Worm (Caenorhabditis elegans) whole organism, L4 larva: Measurements from ENCODE around the gene srw-101.

ENCODE experiments used
- F26F4.8 ChIP-seq: fragments of 200-800 bp; sonication (Bioruptor generic); conservative IDR thresholded peaks from 2 replicates; pipeline ENCODE4 v1.3.6; 2022; ENCODE audit warnings: missing genetic modification characterization, missing compliant biosample characterization
- F37D6.2 ChIP-seq: sonication (generic microtip); optimal IDR thresholded peaks from 2 replicates; lab custom pipeline; 2016; ENCODE audit warnings: mild to moderate bottlenecking, missing genetic modification characterization, missing compliant biosample characterization
- F49E8.2 ChIP-seq: sonication (generic microtip); optimal IDR thresholded peaks from 2 replicates; lab custom pipeline; 2016; ENCODE audit warnings: missing compliant biosample characterization, mild to moderate bottlenecking, missing genetic modification characterization, borderline replicate concordance
- T20F7.1 ChIP-seq: fragments of 200-800 bp; sonication (Bioruptor generic); optimal IDR thresholded peaks from 2 replicates; lab custom pipeline; 2018; ENCODE audit warnings: mild to moderate bottlenecking, missing genetic modification characterization, missing compliant biosample characterization
- T26A8.4 ChIP-seq: fragments of 200-800 bp; sonication (Bioruptor generic); IDR thresholded peaks from 2 replicates; pipeline ENCODE4 v1.3.6; 2022; ENCODE audit warnings: missing genetic modification characterization, missing compliant biosample characterization
- Y48G9A.11 ChIP-seq: fragments of 200-800 bp; sonication (Bioruptor generic); IDR thresholded peaks from 2 replicates; pipeline ENCODE4 v1.3.6; 2022; ENCODE audit warnings: missing genetic modification reagents, missing genetic modification characterization, missing compliant biosample characterization
- ama-1 ChIP-seq: fragments of 150-350 bp; optimal IDR thresholded peaks from 2 replicates; lab custom pipeline; 2014; ENCODE audit warnings: inconsistent platforms, mixed read lengths
- ceh-28 ChIP-seq: fragments of 150-350 bp; optimal IDR thresholded peaks from 2 replicates; lab custom pipeline; 2014; ENCODE audit warnings: missing biosample characterization, missing genetic modification reagents, missing genetic modification characterization
- ceh-32 ChIP-seq: sonication (generic microtip); optimal IDR thresholded peaks from 2 replicates; lab custom pipeline; 2016; ENCODE audit warnings: mild to moderate bottlenecking, missing genetic modification characterization, missing compliant biosample characterization; ENCODE audit not compliant: poor library complexity
- ces-1 ChIP-seq: fragments of 150-350 bp; sonication (generic microtip); optimal IDR thresholded peaks from 4 replicates; lab custom pipeline; 2014; ENCODE audit warnings: missing biosample characterization, missing genetic modification reagents, missing genetic modification characterization
- egl-43 ChIP-seq: fragments of 200-800 bp; sonication (Bioruptor generic); IDR thresholded peaks from 2 replicates; pipeline ENCODE4 v1.3.6; 2022; ENCODE audit warnings: missing genetic modification reagents, missing genetic modification characterization, missing compliant biosample characterization
- fkh-10 ChIP-seq: fragments of 150-350 bp; optimal IDR thresholded peaks from 2 replicates; lab custom pipeline; 2014; ENCODE audit warnings: missing biosample characterization, missing genetic modification reagents, missing genetic modification characterization
- gei-8 ChIP-seq: fragments of 200-800 bp; sonication (Bioruptor generic); optimal IDR thresholded peaks from 2 replicates; lab custom pipeline; 2018; ENCODE audit warnings: mild to moderate bottlenecking, missing genetic modification characterization, missing compliant biosample characterization
- hlh-30 ChIP-seq: sonication (generic microtip); optimal IDR thresholded peaks from 2 replicates; lab custom pipeline; 2017; ENCODE audit warnings: antibody characterized with exemption, mild to moderate bottlenecking, missing genetic modification characterization, missing compliant biosample characterization; ENCODE audit not compliant: insufficient read depth
- lim-7 ChIP-seq: fragments of 200-800 bp; sonication (Bioruptor generic); IDR thresholded peaks from 2 replicates; pipeline ENCODE4 v1.3.6; 2022; ENCODE audit warnings: missing genetic modification characterization, missing compliant biosample characterization
- lin-13 ChIP-seq: fragments of 150-350 bp; optimal IDR thresholded peaks from 2 replicates; lab custom pipeline; 2014; ENCODE audit warnings: missing biosample characterization, missing genetic modification reagents, missing genetic modification characterization
- lin-15B ChIP-seq: fragments of 150-350 bp; sonication (generic microtip); optimal IDR thresholded peaks from 3 replicates; lab custom pipeline; 2014; ENCODE audit warnings: missing biosample characterization, missing genetic modification characterization
- lir-3 ChIP-seq: sonication (generic microtip); optimal IDR thresholded peaks from 2 replicates; lab custom pipeline; 2016; ENCODE audit warnings: mild to moderate bottlenecking, missing genetic modification characterization, missing compliant biosample characterization
- mdt-29 ChIP-seq: fragments of 200-800 bp; sonication (Bioruptor generic); IDR thresholded peaks from 2 replicates; pipeline ENCODE4 v1.3.6; 2022; ENCODE audit warnings: missing genetic modification reagents, missing genetic modification characterization, missing compliant biosample characterization
- mep-1 ChIP-seq: fragments of 150-350 bp; sonication (generic microtip); optimal IDR thresholded peaks from 3 replicates; lab custom pipeline; 2014; ENCODE audit warnings: missing biosample characterization, missing genetic modification characterization
- mxl-2 ChIP-seq: fragments of 200-800 bp; sonication (Bioruptor generic); conservative IDR thresholded peaks from 2 replicates; pipeline ENCODE4 v1.3.6; 2022; ENCODE audit warnings: missing genetic modification reagents, missing genetic modification characterization, missing compliant biosample characterization
- nhr-10 ChIP-seq: fragments of 150-350 bp; optimal IDR thresholded peaks from 2 replicates; lab custom pipeline; 2014; ENCODE audit warnings: missing biosample characterization, missing genetic modification characterization
- nhr-102 ChIP-seq: sonication (generic microtip); optimal IDR thresholded peaks from 2 replicates; lab custom pipeline; 2016; ENCODE audit warnings: mild to moderate bottlenecking, missing genetic modification characterization, moderate library complexity, missing compliant biosample characterization
- nhr-11 ChIP-seq: fragments of 150-350 bp; optimal IDR thresholded peaks from 2 replicates; lab custom pipeline; 2014; ENCODE audit warnings: missing biosample characterization, missing genetic modification characterization
- nhr-237 ChIP-seq: sonication (generic microtip); optimal IDR thresholded peaks from 2 replicates; lab custom pipeline; 2017; ENCODE audit warnings: missing biosample characterization, missing genetic modification characterization
- nhr-25 ChIP-seq: sonication (generic microtip); optimal IDR thresholded peaks from 2 replicates; lab custom pipeline; 2017; ENCODE audit warnings: missing genetic modification characterization, mild to moderate bottlenecking, missing compliant biosample characterization, antibody characterized with exemption, moderate library complexity, borderline replicate concordance; ENCODE audit not compliant: insufficient read depth
- nhr-77 ChIP-seq: fragments of 150-350 bp; optimal IDR thresholded peaks from 2 replicates; lab custom pipeline; 2014; ENCODE audit warnings: missing biosample characterization, missing genetic modification characterization
- pha-4 ChIP-seq, 2 experiments: fragments of 150-350 bp in 1 of 2; fragments of 200-800 bp in 1 of 2; sonication (Bioruptor generic) in 1 of 2; IDR thresholded peaks in 1 of 2; optimal IDR thresholded peaks in 1 of 2; 2 replicates each; pipeline versions ENCODE4 v1.3.6 to Lab custom; 2014 to 2022; ENCODE audit warnings: missing genetic modification characterization in 2 of 2, missing genetic modification reagents in 2 of 2, missing biosample characterization in 1 of 2, missing compliant biosample characterization in 1 of 2
- saeg-2 ChIP-seq: fragments of 200-800 bp; sonication (Bioruptor generic); IDR thresholded peaks from 2 replicates; pipeline ENCODE4 v1.3.6; 2022; ENCODE audit warnings: missing genetic modification reagents, missing genetic modification characterization, missing compliant biosample characterization
- spr-3 ChIP-seq: fragments of 200-800 bp; sonication (Bioruptor generic); optimal IDR thresholded peaks from 2 replicates; lab custom pipeline; 2018; ENCODE audit warnings: mild to moderate bottlenecking, missing genetic modification characterization, missing compliant biosample characterization
- tag-97 ChIP-seq: fragments of 200-800 bp; sonication (Bioruptor generic); IDR thresholded peaks from 2 replicates; pipeline ENCODE4 v1.3.6; 2022; ENCODE audit warnings: missing genetic modification characterization, missing compliant biosample characterization
- vab-7 ChIP-seq: fragments of 200-800 bp; sonication (Bioruptor generic); IDR thresholded peaks from 2 replicates; pipeline ENCODE4 v1.3.6; 2022; ENCODE audit warnings: missing genetic modification reagents, missing genetic modification characterization, missing compliant biosample characterization
- zag-1 ChIP-seq: fragments of 150-350 bp; optimal IDR thresholded peaks from 2 replicates; lab custom pipeline; 2014; ENCODE audit warnings: missing biosample characterization, missing genetic modification characterization
- zfp-3 ChIP-seq: fragments of 200-800 bp; sonication (Bioruptor generic); conservative IDR thresholded peaks from 2 replicates; pipeline ENCODE4 v1.3.6; 2022; ENCODE audit warnings: missing genetic modification reagents, missing genetic modification characterization, missing compliant biosample characterization
- zip-11 ChIP-seq: fragments of 200-800 bp; sonication (Bioruptor generic); IDR thresholded peaks from 2 replicates; pipeline ENCODE4 v1.3.6; 2022; ENCODE audit warnings: missing genetic modification characterization, missing compliant biosample characterization
- ztf-7 ChIP-seq: fragments of 150-350 bp; optimal IDR thresholded peaks from 2 replicates; lab custom pipeline; 2014; ENCODE audit warnings: missing biosample characterization, missing genetic modification characterization

srw-101 gene

DNA sequence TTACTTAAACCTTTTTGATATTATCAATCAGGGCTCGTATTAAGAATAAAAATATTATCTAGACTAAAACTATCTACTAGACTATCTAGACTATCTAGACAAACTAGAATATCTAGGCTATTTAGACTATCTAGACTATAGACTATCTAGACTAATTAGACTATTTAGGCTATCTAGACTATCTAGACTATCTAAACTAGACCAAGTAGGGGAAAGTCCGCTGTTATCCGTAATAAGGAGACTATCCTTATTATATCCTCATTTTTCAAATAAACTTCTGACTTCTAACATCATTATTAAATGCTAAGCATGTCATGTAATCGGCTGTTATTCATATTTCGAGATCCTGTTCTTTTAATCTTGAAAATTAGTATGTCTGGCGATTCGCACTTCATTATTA lies at the start of gene srw-101:
TSS of gene srw-101 (plus strand) at position 301 of the 400 bp plus-strand sequence.
- no peak for TF ChIP-seq zfp-3
- TF ChIP-seq nhr-10 (tag; lab: Kevin White, UChicago): no peak
- no peak for TF ChIP-seq mdt-29 (GFP tag; lab: Robert Waterston, UW)
- no peak for TF ChIP-seq nhr-77
- no peak for TF ChIP-seq lin-13 (GFP tag; lab: Kevin White, UChicago)
- TF ChIP-seq pha-4 (GFP tag; IDR thresholded peaks at IDR 0.05; lab: Robert Waterston, UW): no peak
- TF ChIP-seq pha-4 (tag; optimal IDR thresholded peaks at IDR 0.05; lab: Kevin White, UChicago): no peak
- no peak for TF ChIP-seq zag-1 (tag; lab: Kevin White, UChicago)
- TF ChIP-seq, all 104 proteins: peak for 0

DNA sequence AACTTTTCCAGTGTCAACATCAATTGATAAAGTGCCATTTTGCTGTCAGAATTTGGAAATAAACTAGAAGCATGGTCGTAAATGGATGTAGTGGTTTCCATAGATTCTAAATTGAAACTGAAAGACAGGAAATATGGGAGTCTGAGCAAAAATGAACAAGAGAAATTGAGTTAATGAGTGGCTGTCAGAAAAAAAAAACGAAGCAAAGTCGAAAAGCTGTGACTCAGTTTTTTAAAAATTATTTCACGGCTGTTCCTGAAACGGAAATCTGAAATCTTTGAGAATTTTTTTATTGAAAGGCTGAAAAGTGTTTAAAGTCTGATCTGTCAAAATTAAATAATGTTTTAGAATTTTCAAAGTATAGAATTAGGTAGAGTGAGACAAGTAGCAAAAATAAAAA lies 43.8 kb upstream of the srw-101 start, which contains the start of gene srw-98:
TSS of gene srw-98 (minus strand) at position 101 of the 400 bp plus-strand sequence.
- TF ChIP-seq fkh-10 (no peak), hlh-30 (tag; lab: Kevin White, UChicago) (no peak), nhr-11 (no peak), saeg-2 (GFP tag; lab: Robert Waterston, UW) (no peak), Y48G9A.11 (GFP tag; lab: Robert Waterston, UW) (no peak), T20F7.1 (GFP tag; lab: Kevin White, UChicago) (no peak), nhr-25 (tag; lab: Kevin White, UChicago) (no peak), zip-11 (GFP tag; lab: Robert Waterston, UW) (no peak), mep-1 (tag; lab: Kevin White, UChicago) (no peak), ceh-28 (tag; lab: Kevin White, UChicago) (no peak), lim-7 (GFP tag; lab: Robert Waterston, UW) (no peak), tag-97 (GFP tag; lab: Robert Waterston, UW) (no peak), vab-7 (no peak), lin-15B (tag; lab: Kevin White, UChicago) (no peak)

DNA sequence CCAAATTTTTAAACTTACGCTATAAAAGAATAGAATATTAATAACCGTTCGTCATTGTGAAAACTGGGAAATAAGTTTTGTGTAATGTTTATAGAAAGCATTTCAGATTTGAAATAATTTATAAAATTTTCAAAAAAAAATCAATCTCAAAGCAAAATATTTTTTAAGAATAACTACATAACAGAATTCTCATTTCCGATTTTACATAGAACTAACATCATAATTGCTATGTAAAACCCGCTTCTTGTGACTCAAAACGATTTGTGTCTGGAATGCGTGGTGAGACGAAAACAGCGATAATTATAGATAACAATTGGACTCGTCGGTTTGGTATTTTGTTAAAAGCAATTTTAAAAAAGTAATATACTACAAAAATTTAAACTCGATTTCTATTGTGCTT lies 41.3 kb upstream of the srw-101 start, which contains the start of gene srw-91:
TSS of gene srw-91 (minus strand) at position 101 of the 400 bp plus-strand sequence.
- TF ChIP-seq mxl-2 (GFP tag; lab: Robert Waterston, UW) (no peak), pha-4 (GFP tag; IDR thresholded peaks at IDR 0.05; lab: Robert Waterston, UW) (no peak), pha-4 (tag; optimal IDR thresholded peaks at IDR 0.05; lab: Kevin White, UChicago) (no peak), gei-8 (no peak), nhr-237 (tag; lab: Kevin White, UChicago) (no peak), T20F7.1 (GFP tag; lab: Kevin White, UChicago) (no peak), lir-3 (tag; lab: Kevin White, UChicago) (no peak), lin-15B (tag; lab: Kevin White, UChicago) (no peak), nhr-102 (tag; lab: Kevin White, UChicago) (no peak), spr-3 (no peak), ztf-7 (no peak), mdt-29 (GFP tag; lab: Robert Waterston, UW) (no peak), ceh-32 (no peak), F26F4.8 (GFP tag; lab: Robert Waterston, UW) (no peak), nhr-77 (no peak)

DNA sequence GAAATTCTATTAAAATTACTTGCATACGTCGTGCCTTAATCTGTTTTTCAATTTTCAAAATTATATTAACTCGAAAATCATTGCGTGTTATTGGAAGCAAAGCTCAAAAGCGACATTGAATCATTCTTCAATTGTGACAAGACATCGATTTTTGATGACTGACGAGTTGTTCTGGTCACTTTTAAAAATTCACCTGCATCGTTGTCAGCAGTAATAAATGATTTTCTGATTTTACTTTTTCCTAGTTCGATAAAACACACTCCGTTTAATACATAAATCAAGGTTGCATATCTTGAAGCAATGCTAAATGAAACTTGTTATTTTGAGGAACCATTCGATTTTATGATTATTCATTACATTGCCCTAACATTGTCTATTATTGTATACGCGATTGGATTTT lies 39.8 kb upstream of the srw-101 start, which contains the start of gene srh-3:
TSS of gene srh-3 (plus strand) at position 301 of the 400 bp plus-strand sequence.
- TF ChIP-seq egl-43 (GFP tag; lab: Robert Waterston, UW) (no peak), F49E8.2 (tag; lab: Kevin White, UChicago) (no peak), F37D6.2 (tag; lab: Kevin White, UChicago) (no peak), ces-1 (GFP tag; lab: Kevin White, UChicago) (no peak), ama-1 (lab: Kevin White, UChicago) (no peak), T26A8.4 (GFP tag; lab: Robert Waterston, UW) (no peak)
- TF ChIP-seq, all 104 proteins: peak for 0
